Worm (Caenorhabditis elegans) whole organism, L1 larva: ENCODE measurements around the gene cpna-5.

Source experiments
- C04F5.9 ChIP-seq: sonication (generic microtip); optimal IDR thresholded peaks from 2 replicates; lab custom pipeline; 2016; ENCODE audit warnings: missing genetic modification characterization, missing compliant biosample characterization
- C16A3.4 ChIP-seq: fragments of 150-350 bp; optimal IDR thresholded peaks from 2 replicates; lab custom pipeline; 2014; ENCODE audit warnings: missing biosample characterization, missing genetic modification characterization
- C34B4.2 ChIP-seq: sonication (generic microtip); optimal IDR thresholded peaks from 2 replicates; lab custom pipeline; 2017; ENCODE audit warnings: mild to moderate bottlenecking, missing genetic modification characterization, missing compliant biosample characterization
- aha-1 ChIP-seq: fragments of 150-350 bp; optimal IDR thresholded peaks from 2 replicates; lab custom pipeline; 2014; ENCODE audit warnings: missing biosample characterization, missing genetic modification characterization
- aly-2 ChIP-seq: fragments of 150-350 bp; optimal IDR thresholded peaks from 2 replicates; lab custom pipeline; 2014; ENCODE audit warnings: missing biosample characterization, missing genetic modification characterization
- ceh-63 ChIP-seq: fragments of 200-800 bp; sonication (Bioruptor generic); optimal IDR thresholded peaks from 2 replicates; lab custom pipeline; 2018; ENCODE audit warnings: mild to moderate bottlenecking, missing genetic modification characterization, missing compliant biosample characterization
- ces-1 ChIP-seq: fragments of 150-350 bp; optimal IDR thresholded peaks from 2 replicates; lab custom pipeline; 2014; ENCODE audit warnings: missing biosample characterization, missing genetic modification reagents, missing genetic modification characterization
- dsc-1 ChIP-seq: sonication (generic microtip); optimal IDR thresholded peaks from 2 replicates; lab custom pipeline; 2016; ENCODE audit warnings: mild to moderate bottlenecking, missing genetic modification characterization, missing compliant biosample characterization
- efl-1 ChIP-seq, 4 experiments: fragments of 150-350 bp; optimal IDR thresholded peaks in 3 of 4; peaks in 1 of 4; 1 replicate in 1 of 4; 2 replicates in 3 of 4; lab custom pipeline; 2014; ENCODE audit warnings: missing biosample characterization in 2 of 4, missing genetic modification characterization in 2 of 4, missing genetic modification reagents in 2 of 4
- egl-13 ChIP-seq: sonication (generic microtip); optimal IDR thresholded peaks from 2 replicates; lab custom pipeline; 2016; ENCODE audit warnings: missing genotype, missing genetic modification reagents, missing genetic modification characterization, missing compliant biosample characterization
- elt-2 ChIP-seq: sonication (generic microtip); optimal IDR thresholded peaks from 2 replicates; lab custom pipeline; 2016; ENCODE audit warnings: missing genetic modification characterization, mild to moderate bottlenecking, inconsistent platforms, missing compliant biosample characterization, missing genetic modification reagents
- elt-3 ChIP-seq, 6 experiments: fragments of 150-350 bp in 1 of 6; sonication (generic microtip); optimal IDR thresholded peaks; 2 replicates each; lab custom pipeline; 2017 to 2018; ENCODE audit warnings: missing biosample characterization in 6 of 6, missing genetic modification characterization in 6 of 6, inconsistent platforms in 1 of 6
- ets-5 ChIP-seq: fragments of 200-800 bp; sonication (Bioruptor generic); IDR thresholded peaks from 2 replicates; pipeline ENCODE4 v1.3.6; 2022; ENCODE audit warnings: missing genetic modification characterization, missing compliant biosample characterization
- fkh-10 ChIP-seq: sonication (generic microtip); optimal IDR thresholded peaks from 2 replicates; lab custom pipeline; 2017; ENCODE audit warnings: missing biosample characterization, missing genetic modification reagents, missing genetic modification characterization
- fkh-8 ChIP-seq: sonication (generic microtip); optimal IDR thresholded peaks from 2 replicates; lab custom pipeline; 2016; ENCODE audit warnings: mild to moderate bottlenecking, missing genetic modification characterization, missing compliant biosample characterization
- grh-1 ChIP-seq: fragments of 200-800 bp; sonication (Bioruptor generic); IDR thresholded peaks from 2 replicates; pipeline ENCODE4 v1.3.6; 2022; ENCODE audit warnings: missing genetic modification reagents, missing genetic modification characterization, missing compliant biosample characterization
- hlh-17 ChIP-seq: fragments of 200-800 bp; sonication (Bioruptor generic); optimal IDR thresholded peaks from 2 replicates; lab custom pipeline; 2018; ENCODE audit warnings: missing genetic modification characterization, mild to moderate bottlenecking, missing compliant biosample characterization, moderate library complexity, borderline replicate concordance
- lin-13 ChIP-seq: fragments of 150-350 bp; optimal IDR thresholded peaks from 2 replicates; lab custom pipeline; 2014; ENCODE audit warnings: missing biosample characterization, missing genetic modification reagents, missing genetic modification characterization
- lin-14 ChIP-seq: fragments of 200-800 bp; sonication (Bioruptor generic); optimal IDR thresholded peaks from 2 replicates; lab custom pipeline; 2018; ENCODE audit warnings: mild to moderate bottlenecking, missing genetic modification characterization, moderate library complexity, missing compliant biosample characterization
- lin-39 ChIP-seq: fragments of 150-350 bp; optimal IDR thresholded peaks from 2 replicates; lab custom pipeline; 2014; ENCODE audit warnings: missing biosample characterization, missing genetic modification reagents, missing genetic modification characterization
- lir-3 ChIP-seq: sonication (generic microtip); optimal IDR thresholded peaks from 2 replicates; lab custom pipeline; 2016; ENCODE audit warnings: mild to moderate bottlenecking, missing genetic modification characterization, moderate library complexity, missing compliant biosample characterization; ENCODE audit not compliant: poor library complexity
- lsy-2 ChIP-seq, 2 experiments: fragments of 150-350 bp; optimal IDR thresholded peaks; 2 replicates each; lab custom pipeline; 2014; ENCODE audit warnings: missing biosample characterization in 2 of 2, missing genetic modification characterization in 2 of 2
- mef-2 ChIP-seq: fragments of 150-350 bp; optimal IDR thresholded peaks from 2 replicates; lab custom pipeline; 2014; ENCODE audit warnings: missing biosample characterization, missing genetic modification characterization
- nhr-11 ChIP-seq: fragments of 150-350 bp; optimal IDR thresholded peaks from 2 replicates; lab custom pipeline; 2014; ENCODE audit warnings: missing biosample characterization, missing genetic modification characterization
- nhr-20 ChIP-seq: sonication (generic microtip); optimal IDR thresholded peaks from 2 replicates; lab custom pipeline; 2016; ENCODE audit warnings: mild to moderate bottlenecking, missing genetic modification characterization, missing compliant biosample characterization
- nhr-237 ChIP-seq: fragments of 150-350 bp; optimal IDR thresholded peaks from 2 replicates; lab custom pipeline; 2014; ENCODE audit warnings: missing biosample characterization, missing genetic modification characterization
- nhr-47 ChIP-seq: sonication (generic microtip); optimal IDR thresholded peaks from 2 replicates; lab custom pipeline; 2016; ENCODE audit warnings: mild to moderate bottlenecking, missing genetic modification characterization, moderate library complexity, missing compliant biosample characterization
- nhr-71 ChIP-seq: sonication (generic microtip); optimal IDR thresholded peaks from 2 replicates; lab custom pipeline; 2016; ENCODE audit warnings: mild to moderate bottlenecking, missing genetic modification characterization, moderate library complexity, missing compliant biosample characterization
- nhr-76 ChIP-seq: sonication (generic microtip); optimal IDR thresholded peaks from 2 replicates; lab custom pipeline; 2017; ENCODE audit warnings: missing biosample characterization, missing genetic modification characterization
- nhr-84 ChIP-seq: sonication (generic microtip); optimal IDR thresholded peaks from 2 replicates; lab custom pipeline; 2017; ENCODE audit warnings: missing biosample characterization, missing genetic modification characterization
- nhr-85 ChIP-seq: sonication (generic microtip); peaks from one replicate; lab custom pipeline; 2016; ENCODE audit warnings: missing genetic modification characterization, inconsistent platforms, missing compliant biosample characterization
- nhr-90 ChIP-seq: sonication (generic microtip); optimal IDR thresholded peaks from 2 replicates; lab custom pipeline; 2016; ENCODE audit warnings: mild to moderate bottlenecking, missing genetic modification characterization, missing compliant biosample characterization; ENCODE audit not compliant: poor library complexity
- pag-3 ChIP-seq: sonication (generic microtip); optimal IDR thresholded peaks from 2 replicates; lab custom pipeline; 2017; ENCODE audit warnings: missing genetic modification characterization, mild to moderate bottlenecking, missing compliant biosample characterization, antibody characterized with exemption, borderline replicate concordance; ENCODE audit not compliant: insufficient read depth
- rnt-1 ChIP-seq: sonication (generic microtip); optimal IDR thresholded peaks from 2 replicates; lab custom pipeline; 2016; ENCODE audit warnings: mild to moderate bottlenecking, missing genetic modification characterization, moderate library complexity, missing compliant biosample characterization
- snu-23 ChIP-seq: sonication (generic microtip); optimal IDR thresholded peaks from 2 replicates; lab custom pipeline; 2016; ENCODE audit warnings: missing genetic modification characterization, missing compliant biosample characterization
- sox-4 ChIP-seq: sonication (generic microtip); optimal IDR thresholded peaks from 2 replicates; lab custom pipeline; 2016; ENCODE audit warnings: missing genetic modification characterization, missing compliant biosample characterization
- swsn-7 ChIP-seq: sonication (generic microtip); optimal IDR thresholded peaks from 2 replicates; lab custom pipeline; 2016; ENCODE audit warnings: missing genetic modification characterization, missing compliant biosample characterization
- tlp-1 ChIP-seq: fragments of 150-350 bp; optimal IDR thresholded peaks from 2 replicates; lab custom pipeline; 2014; ENCODE audit warnings: missing biosample characterization, missing genetic modification characterization
- unc-130 ChIP-seq: fragments of 150-350 bp; optimal IDR thresholded peaks from 2 replicates; lab custom pipeline; 2017; ENCODE audit warnings: missing biosample characterization, missing genetic modification characterization, inconsistent platforms
- unc-62 ChIP-seq: fragments of 150-350 bp; optimal IDR thresholded peaks from 2 replicates; lab custom pipeline; 2014; ENCODE audit warnings: missing biosample characterization, missing genetic modification reagents, missing genetic modification characterization
- zag-1 ChIP-seq: fragments of 150-350 bp; optimal IDR thresholded peaks from 2 replicates; lab custom pipeline; 2014; ENCODE audit warnings: missing biosample characterization, missing genetic modification characterization
- zip-4 ChIP-seq: fragments of 200-800 bp; sonication (Bioruptor generic); optimal IDR thresholded peaks from 2 replicates; lab custom pipeline; 2018; ENCODE audit warnings: mild to moderate bottlenecking, missing genetic modification characterization, moderate library complexity, missing compliant biosample characterization
- ztf-11 ChIP-seq, 2 experiments: sonication (generic microtip); optimal IDR thresholded peaks; 2 replicates each; lab custom pipeline; 2016 to 2017; ENCODE audit warnings: missing genetic modification characterization in 2 of 2, missing biosample characterization in 1 of 2, missing compliant biosample characterization in 1 of 2

The cpna-5 gene

ce11 chrII:7756810-7757209 lies 38.4 kb upstream of the cpna-5 start (continued):
- no peak for TF ChIP-seq zag-1 (tag; lab: Kevin White, UChicago)
- TF ChIP-seq C04F5.9 (tag; lab: Kevin White, UChicago) = no peak
- TF ChIP-seq tlp-1 (tag; lab: Kevin White, UChicago) = no peak
- TF ChIP-seq grh-1 (GFP tag; lab: Robert Waterston, UW) = peak; percentile 37; the same call in 1 of the 2 replicates
- TF ChIP-seq nhr-90 (tag; lab: Kevin White, UChicago) = peak; percentile 79
- TF ChIP-seq egl-13 (tag; lab: Kevin White, UChicago) = no peak
- no peak for TF ChIP-seq fkh-10 (GFP tag; lab: Kevin White, UChicago)
- peak; percentile 72 for TF ChIP-seq nhr-20 (tag; lab: Kevin White, UChicago)
- TF ChIP-seq rnt-1 (tag; lab: Kevin White, UChicago) = peak; percentile 76
- TF ChIP-seq ces-1 (GFP tag; lab: Kevin White, UChicago) = no peak
- TF ChIP-seq aly-2 (tag; lab: Kevin White, UChicago) = peak; percentile 56
- TF ChIP-seq zip-4 (GFP tag; lab: Kevin White, UChicago) = no peak
- peak; percentile 53 for TF ChIP-seq lir-3 (tag; lab: Kevin White, UChicago)
- TF ChIP-seq C34B4.2 = no peak
- TF ChIP-seq lin-39 (tag; lab: Kevin White, UChicago) = no peak
- TF ChIP-seq nhr-85 (tag; lab: Kevin White, UChicago) = peak; percentile 88
- no peak for TF ChIP-seq dsc-1 (tag; lab: Kevin White, UChicago)
- peak; percentile 66 for TF ChIP-seq nhr-47 (tag; lab: Kevin White, UChicago)
- no peak for TF ChIP-seq sox-4 (tag; lab: Kevin White, UChicago)
- TF ChIP-seq efl-1 (optimal IDR thresholded peaks at IDR 0.05; lab: Kevin White, UChicago) = peak; percentile 32 to 53
- peak in 1 of 2 experiments; percentile 0 for TF ChIP-seq efl-1 (GFP tag; optimal IDR thresholded peaks at IDR 0.05 in 1 of 2; lab: Kevin White, UChicago)
- peak; percentile 37 for TF ChIP-seq swsn-7 (tag; lab: Kevin White, UChicago)
- TF ChIP-seq nhr-71 (tag; lab: Kevin White, UChicago) = peak; percentile 83
- no peak for TF ChIP-seq unc-62 (GFP tag; lab: Kevin White, UChicago)
- no peak for TF ChIP-seq pag-3 (tag; lab: Kevin White, UChicago)
- TF ChIP-seq lin-14 (GFP tag; lab: Kevin White, UChicago) = peak; percentile 66
- TF ChIP-seq lin-13 (GFP tag; lab: Kevin White, UChicago) = peak; percentile 11
- TF ChIP-seq snu-23 (GFP tag; lab: Kevin White, UChicago) = peak; percentile 84
- no peak for TF ChIP-seq aha-1 (tag; lab: Kevin White, UChicago)
- TF ChIP-seq nhr-11 (tag; lab: Kevin White, UChicago) = no peak
- no peak for TF ChIP-seq ceh-63
- TF ChIP-seq nhr-237 = no peak
- no peak for TF ChIP-seq mef-2 (tag; lab: Kevin White, UChicago)
- TF ChIP-seq lsy-2 (tag; optimal IDR thresholded peaks at IDR 0.05; lab: Kevin White, UChicago) = peak; percentile 27 to 56
- no peak for TF ChIP-seq ets-5 (GFP tag; lab: Robert Waterston, UW)
- no peak for TF ChIP-seq hlh-17 (GFP tag; lab: Kevin White, UChicago)
- TF ChIP-seq, all 84 proteins: peak for 33

- peak; percentile 63 for TF ChIP-seq lin-14 (GFP tag; lab: Kevin White, UChicago)
- TF ChIP-seq elt-3 (tag; optimal IDR thresholded peaks at IDR 0.05; lab: Kevin White, UChicago) = no peak
- peak; percentile 31 for TF ChIP-seq fkh-8 (tag; lab: Kevin White, UChicago)
- TF ChIP-seq, all 84 proteins: peak for 2
Observed at ce11 chrII:7755116-7755571, 36.8 kb upstream of the cpna-5 start, which contains the start of the genes B0228.6 and B0228.1. B0228.6 (minus strand) TSS chrII:7755166. B0228.1 (plus strand) TSS chrII:7755343.

DNA sequence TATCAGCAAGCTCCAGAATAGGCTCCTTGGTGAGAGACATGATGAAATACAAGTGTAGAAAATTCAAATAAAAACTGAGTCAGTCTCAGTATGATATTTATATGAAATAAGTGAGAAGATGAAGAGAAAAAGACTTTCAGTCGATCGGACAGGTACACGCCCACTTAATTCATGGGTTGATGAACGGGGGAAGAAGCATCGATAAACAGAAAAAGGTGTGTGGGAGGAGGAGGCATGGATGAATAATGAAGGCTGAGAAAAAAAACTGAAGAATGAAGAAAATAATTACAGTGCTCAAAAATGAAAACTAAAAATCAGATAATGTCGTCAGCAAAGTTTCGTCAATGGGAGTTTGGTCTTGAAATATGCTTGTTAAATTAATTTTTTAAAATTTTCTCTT lies 35.1 kb upstream of the cpna-5 start, which contains the start of gene trx-1:
TSS of gene trx-1 (minus strand) at position 101 of the 400 bp plus-strand sequence.
- TF ChIP-seq nhr-85 (tag; lab: Kevin White, UChicago) (no peak), ets-5 (GFP tag; lab: Robert Waterston, UW) (no peak), unc-130 (tag; lab: Kevin White, UChicago) (no peak), nhr-84 (tag; lab: Kevin White, UChicago) (no peak), nhr-76 (tag; lab: Kevin White, UChicago) (no peak), elt-2 (tag; lab: Kevin White, UChicago) (no peak), C16A3.4 (tag; lab: Kevin White, UChicago) (no peak), ztf-11 (tag; optimal IDR thresholded peaks at IDR 0.05; lab: Kevin White, UChicago) (no peak), egl-13 (tag; lab: Kevin White, UChicago) (no peak)
